Fruit fly (Drosophila melanogaster) whole organism, embryonic: ENCODE measurements around the gene tyn.

Source experiments
- Awh ChIP-seq: fragments of 200-800 bp; sonication (Bioruptor generic); IDR thresholded peaks from 2 replicates; pipeline ENCODE4, ENCODE4 v1.3.6; 2022; ENCODE audit warnings: missing biosample characterization, missing genetic modification characterization
- B-H1 ChIP-seq: fragments of 200-800 bp; sonication (Bioruptor generic); IDR thresholded peaks from 3 replicates; pipeline ENCODE4 v1.3.6; 2022; ENCODE audit warnings: missing biosample characterization, missing genetic modification characterization
- C15 ChIP-seq: fragments of 200-800 bp; sonication (Bioruptor generic); IDR thresholded peaks from 3 replicates; pipeline ENCODE4 v1.3.6; 2022; ENCODE audit warnings: missing biosample characterization, missing genetic modification characterization
- CG10209 ChIP-seq: fragments of 200-800 bp; sonication (Bioruptor generic); optimal IDR thresholded peaks from 3 replicates; lab custom pipeline; 2017; ENCODE audit warnings: missing biosample characterization, mild to moderate bottlenecking, missing genetic modification characterization, missing genetic modification reagents
- CG11695 ChIP-seq: fragments of 200-800 bp; sonication (Bioruptor generic); IDR thresholded peaks from 3 replicates; pipeline ENCODE4 v1.3.6; 2022; ENCODE audit warnings: missing biosample characterization, missing genetic modification characterization
- CG13123 ChIP-seq: fragments of 200-800 bp; sonication (Bioruptor generic); optimal IDR thresholded peaks from 2 replicates; lab custom pipeline; 2016; ENCODE audit warnings: missing biosample characterization, missing genetic modification characterization
- CG1529 ChIP-seq: fragments of 200-800 bp; sonication (Bioruptor generic); optimal IDR thresholded peaks from 3 replicates; lab custom pipeline; 2018; ENCODE audit warnings: missing biosample characterization, missing genetic modification characterization
- CG16863 ChIP-seq: fragments of 200-800 bp; sonication (Bioruptor generic); optimal IDR thresholded peaks from 3 replicates; lab custom pipeline; 2016; ENCODE audit warnings: missing biosample characterization, missing genetic modification characterization
- CG17359 ChIP-seq: fragments of 200-800 bp; sonication (Bioruptor generic); optimal IDR thresholded peaks from 3 replicates; lab custom pipeline; 2018; ENCODE audit warnings: missing biosample characterization, mild to moderate bottlenecking, missing genetic modification characterization, moderate library complexity
- CG17612 ChIP-seq: fragments of 200-800 bp; sonication (Bioruptor generic); IDR thresholded peaks from 2 replicates; pipeline ENCODE4 v1.3.6; 2022; ENCODE audit warnings: missing biosample characterization, missing genetic modification characterization
- CG17802 ChIP-seq: fragments of 200-800 bp; sonication (Bioruptor generic); optimal IDR thresholded peaks from 2 replicates; lab custom pipeline; 2018; ENCODE audit warnings: missing biosample characterization, mild to moderate bottlenecking, missing genetic modification characterization, moderate library complexity
- CG18011 ChIP-seq: fragments of 200-800 bp; sonication (Bioruptor generic); optimal IDR thresholded peaks from 2 replicates; lab custom pipeline; 2017; ENCODE audit warnings: missing biosample characterization, missing genetic modification characterization, mild to moderate bottlenecking, moderate library complexity, missing genotype
- CG18599 ChIP-seq: fragments of 200-800 bp; sonication (Bioruptor generic); optimal IDR thresholded peaks from 3 replicates; lab custom pipeline; 2017; ENCODE audit warnings: missing biosample characterization, missing genetic modification characterization, mild to moderate bottlenecking, moderate library complexity, missing genetic modification reagents
- CG31441 ChIP-seq: fragments of 200-800 bp; sonication (Bioruptor generic); IDR thresholded peaks from 2 replicates; pipeline ENCODE4 v1.3.6; 2022; ENCODE audit warnings: missing biosample characterization, missing genetic modification characterization
- CG5245 ChIP-seq: fragments of 200-800 bp; sonication (Bioruptor generic); optimal IDR thresholded peaks from 3 replicates; lab custom pipeline; 2016; ENCODE audit warnings: missing biosample characterization, missing genetic modification characterization
- CG6791 ChIP-seq: fragments of 200-800 bp; sonication (Bioruptor generic); IDR thresholded peaks from 3 replicates; pipeline ENCODE4 v1.3.6; 2022; ENCODE audit warnings: missing biosample characterization, missing genetic modification characterization; ENCODE audit not compliant: partially characterized antibody
- CG7928 ChIP-seq: fragments of 200-800 bp; sonication (Bioruptor generic); optimal IDR thresholded peaks from 2 replicates; lab custom pipeline; 2017; ENCODE audit warnings: missing biosample characterization, mild to moderate bottlenecking, missing genetic modification characterization
- CG7987 ChIP-seq: fragments of 200-800 bp; sonication (Bioruptor generic); optimal IDR thresholded peaks from 2 replicates; lab custom pipeline; 2018; ENCODE audit warnings: missing biosample characterization, mild to moderate bottlenecking, missing genetic modification characterization, moderate library complexity
- CG8089 ChIP-seq: fragments of 200-800 bp; sonication (Bioruptor generic); optimal IDR thresholded peaks from 3 replicates; lab custom pipeline; 2016; ENCODE audit warnings: missing biosample characterization, missing genetic modification characterization
- CG8944 ChIP-seq: fragments of 200-800 bp; sonication (Bioruptor generic); optimal IDR thresholded peaks from 3 replicates; lab custom pipeline; 2016; ENCODE audit warnings: missing biosample characterization, missing genetic modification characterization
- CG9437 ChIP-seq: fragments of 200-800 bp; sonication (Bioruptor generic); optimal IDR thresholded peaks from 2 replicates; lab custom pipeline; 2018; ENCODE audit warnings: missing biosample characterization, mild to moderate bottlenecking, missing genetic modification characterization
- Deaf1 ChIP-seq: fragments of 200-800 bp; optimal IDR thresholded peaks from 3 replicates; lab custom pipeline; 2019; ENCODE audit warnings: missing biosample characterization, mild to moderate bottlenecking, missing genetic modification characterization, moderate library complexity
- HLHmδ ChIP-seq: fragments of 200-800 bp; sonication (Bioruptor generic); optimal IDR thresholded peaks from 2 replicates; lab custom pipeline; 2018; ENCODE audit warnings: missing biosample characterization, mild to moderate bottlenecking, missing genetic modification characterization, moderate library complexity
- HmgD ChIP-seq: fragments of 200-800 bp; sonication (Bioruptor generic); optimal IDR thresholded peaks from 3 replicates; lab custom pipeline; 2016; ENCODE audit warnings: missing biosample characterization, missing genetic modification characterization
- MTF-1 ChIP-seq: fragments of 200-800 bp; sonication (Bioruptor generic); optimal IDR thresholded peaks from 2 replicates; lab custom pipeline; 2018; ENCODE audit warnings: missing biosample characterization, mild to moderate bottlenecking, missing genetic modification characterization, borderline replicate concordance
- Meics ChIP-seq: fragments of 200-800 bp; sonication (Bioruptor generic); optimal IDR thresholded peaks from 2 replicates; lab custom pipeline; 2017; ENCODE audit warnings: missing biosample characterization, mild to moderate bottlenecking, missing genetic modification characterization
- Nf-YB ChIP-seq: fragments of 200-800 bp; sonication (Bioruptor generic); optimal IDR thresholded peaks from 3 replicates; lab custom pipeline; 2019; ENCODE audit warnings: missing biosample characterization, mild to moderate bottlenecking, missing genetic modification characterization, moderate library complexity
- Optix ChIP-seq: fragments of 200-800 bp; sonication (Bioruptor generic); IDR thresholded peaks from 3 replicates; pipeline ENCODE4 v1.3.6; 2022; ENCODE audit warnings: missing biosample characterization, missing genetic modification characterization
- PHDP ChIP-seq: fragments of 200-800 bp; sonication (Bioruptor generic); optimal IDR thresholded peaks from 3 replicates; lab custom pipeline; 2018; ENCODE audit warnings: missing biosample characterization, mild to moderate bottlenecking, missing genetic modification characterization, moderate library complexity
- Scr ChIP-seq: fragments of 200-800 bp; sonication (Bioruptor generic); IDR thresholded peaks from 2 replicates; pipeline ENCODE4 v1.3.6; 2022; ENCODE audit warnings: missing biosample characterization, missing genetic modification characterization; ENCODE audit not compliant: partially characterized antibody
- Xbp1 ChIP-seq: fragments of 200-800 bp; sonication (Bioruptor generic); optimal IDR thresholded peaks from 3 replicates; lab custom pipeline; 2016; ENCODE audit warnings: missing biosample characterization, mild to moderate bottlenecking, missing genetic modification characterization
- bigmax ChIP-seq: fragments of 200-800 bp; sonication (Bioruptor generic); optimal IDR thresholded peaks from 2 replicates; lab custom pipeline; 2018; ENCODE audit warnings: missing biosample characterization, mild to moderate bottlenecking, missing genetic modification characterization
- bsh ChIP-seq, 2 experiments: fragments of 200-800 bp; sonication (Bioruptor generic); optimal IDR thresholded peaks; 2 replicates each; lab custom pipeline; 2017 to 2018; ENCODE audit warnings: mild to moderate bottlenecking in 2 of 2, missing biosample characterization in 2 of 2, missing genetic modification characterization in 2 of 2, moderate library complexity in 1 of 2
- croc ChIP-seq: fragments of 200-800 bp; sonication (Bioruptor generic); conservative IDR thresholded peaks from 3 replicates; pipeline ENCODE4 v1.3.6; 2022; ENCODE audit warnings: missing biosample characterization, missing genetic modification characterization
- crol ChIP-seq: fragments of 200-800 bp; sonication (Bioruptor generic); IDR thresholded peaks from 2 replicates; pipeline ENCODE4 v1.3.6; 2022; ENCODE audit warnings: missing biosample characterization, missing genetic modification characterization
- crp ChIP-seq, 2 experiments: fragments of 200-800 bp; sonication (Bioruptor generic); optimal IDR thresholded peaks; 2 replicates in 1 of 2; 3 replicates in 1 of 2; lab custom pipeline; 2017; ENCODE audit warnings: missing biosample characterization in 2 of 2, missing genetic modification characterization in 2 of 2, mild to moderate bottlenecking in 1 of 2, moderate library complexity in 1 of 2
- h ChIP-seq: fragments of >200 bp; optimal IDR thresholded peaks from 2 replicates; lab custom pipeline; 2017
- ham ChIP-seq: fragments of 200-800 bp; sonication (Bioruptor generic); IDR thresholded peaks from 2 replicates; pipeline ENCODE4 v1.3.6; 2022; ENCODE audit warnings: missing biosample characterization, missing genetic modification characterization
- hbn ChIP-seq: fragments of 200-800 bp; sonication (Bioruptor generic); IDR thresholded peaks from 2 replicates; pipeline ENCODE4 v1.3.6; 2022; ENCODE audit warnings: missing biosample characterization, missing genetic modification characterization; ENCODE audit not compliant: partially characterized antibody
- kah ChIP-seq: fragments of 200-800 bp; sonication (Bioruptor generic); optimal IDR thresholded peaks from 2 replicates; lab custom pipeline; 2018; ENCODE audit warnings: missing biosample characterization, mild to moderate bottlenecking, missing genetic modification characterization
- ken ChIP-seq: fragments of 200-800 bp; sonication (Bioruptor generic); IDR thresholded peaks from 3 replicates; pipeline ENCODE4 v1.3.6; 2022; ENCODE audit warnings: missing biosample characterization, missing genetic modification characterization
- nerfin-1 ChIP-seq: fragments of 200-800 bp; sonication (Bioruptor generic); optimal IDR thresholded peaks from 3 replicates; lab custom pipeline; 2019; ENCODE audit warnings: missing biosample characterization, mild to moderate bottlenecking, missing genetic modification characterization, moderate library complexity
- prd ChIP-seq, 3 experiments: fragments of >200 bp in 2 of 3; fragments of 200-800 bp in 1 of 3; sonication (Bioruptor generic) in 1 of 3; optimal IDR thresholded peaks in 2 of 3; IDR thresholded peaks in 1 of 3; 2 replicates in 2 of 3; 3 replicates in 1 of 3; pipeline versions ENCODE4 v1.3.6 to Lab custom; 2017 to 2022; ENCODE audit warnings: missing biosample characterization in 1 of 3, missing genetic modification characterization in 1 of 3
- sqz ChIP-seq: fragments of 200-800 bp; sonication (Bioruptor generic); optimal IDR thresholded peaks from 3 replicates; lab custom pipeline; 2018; ENCODE audit warnings: missing biosample characterization, mild to moderate bottlenecking, missing genetic modification characterization
- sug ChIP-seq: fragments of 200-800 bp; optimal IDR thresholded peaks from 2 replicates; lab custom pipeline; 2019; ENCODE audit warnings: missing biosample characterization, mild to moderate bottlenecking, missing genetic modification characterization, moderate library complexity
- trem ChIP-seq: fragments of 200-800 bp; optimal IDR thresholded peaks from 3 replicates; lab custom pipeline; 2019; ENCODE audit warnings: missing biosample characterization, mild to moderate bottlenecking, missing genetic modification characterization, moderate library complexity
- trh ChIP-seq: fragments of 200-800 bp; sonication (Bioruptor generic); optimal IDR thresholded peaks from 2 replicates; lab custom pipeline; 2016; ENCODE audit warnings: missing biosample characterization, missing genetic modification characterization
- vnd ChIP-seq: fragments of 200-800 bp; sonication (Bioruptor generic); IDR thresholded peaks from 3 replicates; pipeline ENCODE4 v1.3.6; 2022; ENCODE audit warnings: missing biosample characterization, missing genetic modification characterization; ENCODE audit not compliant: partially characterized antibody

The tyn gene

DNA sequence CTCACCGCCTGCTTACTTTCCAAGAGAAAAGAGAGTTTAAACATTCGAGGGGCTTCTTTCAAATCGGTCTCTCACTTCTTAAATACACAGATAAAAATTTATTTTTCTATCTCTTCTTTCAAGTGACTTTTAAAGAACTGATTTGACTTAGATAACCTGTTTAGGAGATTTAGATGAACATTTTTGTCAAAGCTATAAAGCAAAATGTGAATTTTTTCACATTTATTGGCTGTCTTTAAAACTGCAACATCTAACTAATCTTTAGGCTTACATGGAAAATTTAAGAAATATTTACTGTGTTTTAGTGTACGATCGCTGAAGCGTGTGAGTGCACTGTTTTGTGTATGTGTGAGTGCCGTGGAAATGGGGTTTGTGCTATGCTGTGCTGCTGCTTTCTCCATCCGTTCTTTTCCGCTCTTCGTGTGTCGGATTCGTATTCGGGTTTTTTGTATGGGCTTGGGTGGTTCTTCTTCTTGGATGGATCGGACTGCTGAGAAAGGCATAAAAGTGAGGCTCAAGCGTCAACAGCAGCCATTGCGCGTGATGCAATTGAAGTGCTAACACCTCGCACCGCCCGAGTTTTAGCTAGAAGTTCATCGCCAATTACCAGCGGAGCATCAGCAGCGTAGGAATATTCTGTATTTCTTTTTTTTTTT, 35.6 kb downstream of the tyn start (continued):
- TF ChIP-seq prd (optimal IDR thresholded peaks at IDR 0.05; lab: Kevin White, UChicago) (no peak), prd (GFP tag; IDR thresholded peaks at IDR 0.05; lab: Robert Waterston, UW) (peak; percentile 52; the same call in 1 of the 3 replicates), CG1529 (GFP tag; lab: Kevin White, UChicago) (peak; percentile 66), B-H1 (GFP tag; lab: Robert Waterston, UW) (no peak), ham (GFP tag; lab: Robert Waterston, UW) (no peak), hbn (GFP tag; lab: Robert Waterston, UW) (no peak), CG9437 (GFP tag; lab: Kevin White, UChicago) (peak; percentile 44), sqz (GFP tag; lab: Kevin White, UChicago) (peak; percentile 40), trem (tag; lab: Kevin White, UChicago) (peak; percentile 72), CG7928 (GFP tag; lab: Kevin White, UChicago) (no peak), Nf-YB (GFP tag; lab: Kevin White, UChicago) (peak; percentile 52), Optix (GFP tag; lab: Robert Waterston, UW) (no peak), CG16863 (GFP tag; lab: Kevin White, UChicago) (peak; percentile 22), Deaf1 (tag; lab: Kevin White, UChicago) (peak; percentile 75), CG7987 (GFP tag; lab: Kevin White, UChicago) (no peak), CG10209 (GFP tag; lab: Kevin White, UChicago) (peak; percentile 53), CG6791 (no peak), CG17359 (tag; lab: Kevin White, UChicago) (peak; percentile 54), CG18011 (GFP tag; lab: Kevin White, UChicago) (no peak), MTF-1 (GFP tag; lab: Kevin White, UChicago) (no peak), bsh (GFP tag; optimal IDR thresholded peaks at IDR 0.05; lab: Kevin White, UChicago) (peak; percentile 83 to 91), bigmax (GFP tag; lab: Kevin White, UChicago) (no peak), crp (GFP tag; optimal IDR thresholded peaks at IDR 0.05; lab: Kevin White, UChicago) (no peak), CG8944 (GFP tag; lab: Kevin White, UChicago) (peak; percentile 37), Awh (GFP tag; lab: Robert Waterston, UW) (no peak), Meics (no peak), CG5245 (peak; percentile 48), trh (GFP tag; lab: Kevin White, UChicago) (no peak), Xbp1 (GFP tag; lab: Kevin White, UChicago) (peak; percentile 40), CG17612 (no peak), HLHmδ (peak; percentile 13), HmgD (GFP tag; lab: Kevin White, UChicago) (no peak), Scr (no peak), CG11695 (GFP tag; lab: Robert Waterston, UW) (0 out of 3 replicates have a peak, but pooled peaks have one; percentile 35), CG13123 (GFP tag; lab: Kevin White, UChicago) (no peak), crol (GFP tag; lab: Robert Waterston, UW) (peak; percentile 6; the same call in 1 of the 2 replicates), CG18599 (GFP tag; lab: Kevin White, UChicago) (peak; percentile 1), CG17802 (tag; lab: Kevin White, UChicago) (peak; percentile 7), CG31441 (GFP tag; lab: Robert Waterston, UW) (peak; percentile 76), sug (no peak), PHDP (tag; lab: Kevin White, UChicago) (peak; percentile 51), croc (peak; percentile 54), CG8089 (GFP tag; lab: Kevin White, UChicago) (peak; percentile 38), nerfin-1 (tag; lab: Kevin White, UChicago) (peak; percentile 69), kah (GFP tag; lab: Kevin White, UChicago) (no peak), vnd (no peak), h (no peak), ken (peak; percentile 27; the same call in 1 of the 3 replicates), C15 (GFP tag; lab: Robert Waterston, UW) (no peak)
